Worm (Caenorhabditis elegans): ENCODE data around the gene mett-10.

The mett-10 gene

ce11 chrIII:10114662-10115061 lies at the start of gene mett-10, which contains the start of gene ZK1128.1:
mett-10 (plus strand) TSS chrIII:10115036.
ZK1128.1 (minus strand) TSS chrIII:10114760.
- TF ChIP-seq scrt-1 (GFP tag; IDR thresholded peaks at IDR 0.05), result no peak
- TF ChIP-seq hnd-1 (tag; optimal IDR thresholded peaks at IDR 0.05), result no peak
- TF ChIP-seq hmg-4 (GFP tag; optimal IDR thresholded peaks at IDR 0.05), result no peak
- no peak for TF ChIP-seq tra-4 (tag; optimal IDR thresholded peaks at IDR 0.05)

ce11 chrIII:10069278-10069677 lies 45.6 kb upstream of the mett-10 start, which contains the start of gene T16G12.6:
T16G12.6 (plus strand) TSS chrIII:10069578.
- TF ChIP-seq sea-1 (GFP tag; conservative IDR thresholded peaks at IDR 0.05) (no peak), pes-1 (GFP tag; IDR thresholded peaks at IDR 0.05) (no peak), ceh-13 (GFP tag; optimal IDR thresholded peaks at IDR 0.05) (no peak), B0310.2 (tag; optimal IDR thresholded peaks at IDR 0.05) (no peak), tbx-11 (GFP tag; IDR thresholded peaks at IDR 0.05) (no peak), hnd-1 (tag; optimal IDR thresholded peaks at IDR 0.05) (no peak), hmg-4 (GFP tag; optimal IDR thresholded peaks at IDR 0.05) (no peak), hmbx-1 (tag; optimal IDR thresholded peaks at IDR 0.05) (no peak), aly-1 (tag; optimal IDR thresholded peaks at IDR 0.05) (no peak), flt-1 (GFP tag; IDR thresholded peaks at IDR 0.05) (no peak), ama-1 (optimal IDR thresholded peaks at IDR 0.05) (no peak), tra-4 (tag; optimal IDR thresholded peaks at IDR 0.05) (no peak), ets-7 (tag; optimal IDR thresholded peaks at IDR 0.05) (no peak), scrt-1 (GFP tag; IDR thresholded peaks at IDR 0.05) (no peak), ceh-36 (tag; optimal IDR thresholded peaks at IDR 0.05) (no peak), tbx-37 (GFP tag; conservative IDR thresholded peaks at IDR 0.05) (no peak), F13C5.2 (tag; optimal IDR thresholded peaks at IDR 0.05) (no peak)

ce11 chrIII:10076042-10076441 lies 38.8 kb upstream of the mett-10 start:
- TF ChIP-seq ceh-13 (GFP tag; optimal IDR thresholded peaks at IDR 0.05) (no peak), aly-1 (tag; optimal IDR thresholded peaks at IDR 0.05) (no peak), flt-1 (GFP tag; IDR thresholded peaks at IDR 0.05) (no peak)

DNA sequence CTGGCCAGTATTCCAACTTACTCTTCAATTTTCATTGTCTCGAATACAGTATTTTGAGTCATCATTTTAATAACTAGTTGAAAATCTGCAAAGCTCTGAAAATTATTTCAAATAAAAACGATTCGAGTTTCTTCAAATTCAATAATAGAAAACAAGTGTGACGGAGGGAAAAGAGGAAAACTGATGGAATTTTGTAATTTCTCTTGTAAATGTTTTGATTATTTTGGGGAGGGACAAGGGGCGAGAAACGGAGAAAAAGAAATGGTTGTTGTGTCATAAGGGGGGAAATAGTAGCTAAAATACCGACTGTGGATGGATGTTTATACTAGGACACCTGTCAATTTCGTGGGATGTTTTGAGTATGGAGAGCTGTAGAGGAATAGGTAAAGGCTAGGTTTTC lies 36.7 kb upstream of the mett-10 start, which contains the start of gene T16G12.9:
T16G12.9 (minus strand) TSS at position 101 of the 400 bp plus-strand sequence.
- TF ChIP-seq hnd-1 (tag; optimal IDR thresholded peaks at IDR 0.05) (no peak), sea-1 (GFP tag; conservative IDR thresholded peaks at IDR 0.05) (no peak), scrt-1 (GFP tag; IDR thresholded peaks at IDR 0.05) (no peak), aly-1 (tag; optimal IDR thresholded peaks at IDR 0.05) (no peak), ceh-36 (tag; optimal IDR thresholded peaks at IDR 0.05) (no peak), tbx-37 (GFP tag; conservative IDR thresholded peaks at IDR 0.05) (no peak), ets-7 (tag; optimal IDR thresholded peaks at IDR 0.05) (no peak)

DNA sequence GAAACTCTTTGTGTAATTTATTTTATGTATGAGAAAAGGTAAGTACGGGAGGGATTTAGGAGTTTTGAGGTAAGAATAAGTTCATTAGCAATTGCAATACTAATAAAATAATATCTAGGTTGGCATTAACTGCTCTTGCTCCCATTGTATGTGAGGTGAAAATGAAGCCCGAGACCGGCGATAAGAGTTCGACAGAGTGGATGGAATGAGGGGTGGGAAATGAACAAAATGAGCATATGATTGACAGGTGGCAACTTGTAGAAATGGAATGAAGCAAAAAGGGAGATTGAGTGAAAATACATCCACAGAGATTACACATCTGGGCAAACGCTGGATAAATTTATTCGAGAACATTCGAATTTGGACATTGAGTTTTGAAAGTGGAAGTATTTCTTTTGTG lies 36.1 kb upstream of the mett-10 start:
- no peak for TF ChIP-seq hmbx-1 (tag; optimal IDR thresholded peaks at IDR 0.05)

ce11 chrIII:10083242-10083641 lies 31.6 kb upstream of the mett-10 start, which contains the start of gene T16H12.3:
T16H12.3 (minus strand) TSS chrIII:10083292.
- TF ChIP-seq ama-1 (optimal IDR thresholded peaks at IDR 0.05), result no peak
- no peak for TF ChIP-seq pes-1 (GFP tag; IDR thresholded peaks at IDR 0.05)
- TF ChIP-seq aly-1 (tag; optimal IDR thresholded peaks at IDR 0.05), result no peak
- TF ChIP-seq ceh-36 (tag; optimal IDR thresholded peaks at IDR 0.05), result no peak
- TF ChIP-seq tra-4 (tag; optimal IDR thresholded peaks at IDR 0.05), result no peak
- no peak for TF ChIP-seq ets-7 (tag; optimal IDR thresholded peaks at IDR 0.05)
- no peak for TF ChIP-seq tbx-11 (GFP tag; IDR thresholded peaks at IDR 0.05)
- no peak for TF ChIP-seq hmg-4 (GFP tag; optimal IDR thresholded peaks at IDR 0.05)
- no peak for TF ChIP-seq hmbx-1 (tag; optimal IDR thresholded peaks at IDR 0.05)
- TF ChIP-seq B0310.2 (tag; optimal IDR thresholded peaks at IDR 0.05), result no peak
- TF ChIP-seq scrt-1 (GFP tag; IDR thresholded peaks at IDR 0.05), result no peak
- no peak for TF ChIP-seq sea-1 (GFP tag; conservative IDR thresholded peaks at IDR 0.05)
- TF ChIP-seq F13C5.2 (tag; optimal IDR thresholded peaks at IDR 0.05), result no peak
- no peak for TF ChIP-seq tbx-37 (GFP tag; conservative IDR thresholded peaks at IDR 0.05)
- TF ChIP-seq ceh-13 (GFP tag; optimal IDR thresholded peaks at IDR 0.05), result no peak
- no peak for TF ChIP-seq hnd-1 (tag; optimal IDR thresholded peaks at IDR 0.05)
- no peak for TF ChIP-seq flt-1 (GFP tag; IDR thresholded peaks at IDR 0.05)

ce11 chrIII:10085103-10085502 lies 29.7 kb upstream of the mett-10 start, which contains the start of gene T16H12.13:
T16H12.13 (plus strand) TSS chrIII:10085403.
- no peak for TF ChIP-seq flt-1 (GFP tag; IDR thresholded peaks at IDR 0.05)
- no peak for TF ChIP-seq hmbx-1 (tag; optimal IDR thresholded peaks at IDR 0.05)
- no peak for TF ChIP-seq hnd-1 (tag; optimal IDR thresholded peaks at IDR 0.05)
- TF ChIP-seq ama-1 (optimal IDR thresholded peaks at IDR 0.05), result no peak
- TF ChIP-seq hmg-4 (GFP tag; optimal IDR thresholded peaks at IDR 0.05), result no peak
- TF ChIP-seq tbx-11 (GFP tag; IDR thresholded peaks at IDR 0.05), result no peak
- TF ChIP-seq scrt-1 (GFP tag; IDR thresholded peaks at IDR 0.05), result no peak
- no peak for TF ChIP-seq tra-4 (tag; optimal IDR thresholded peaks at IDR 0.05)
- no peak for TF ChIP-seq F13C5.2 (tag; optimal IDR thresholded peaks at IDR 0.05)
- TF ChIP-seq sea-1 (GFP tag; conservative IDR thresholded peaks at IDR 0.05), result no peak
- no peak for TF ChIP-seq ceh-13 (GFP tag; optimal IDR thresholded peaks at IDR 0.05)
- TF ChIP-seq B0310.2 (tag; optimal IDR thresholded peaks at IDR 0.05), result no peak
- TF ChIP-seq pes-1 (GFP tag; IDR thresholded peaks at IDR 0.05), result no peak
- no peak for TF ChIP-seq tbx-37 (GFP tag; conservative IDR thresholded peaks at IDR 0.05)

ce11 chrIII:10085574-10085973 lies 29.3 kb upstream of the mett-10 start:
- TF ChIP-seq hnd-1 (tag; optimal IDR thresholded peaks at IDR 0.05) (no peak), ama-1 (optimal IDR thresholded peaks at IDR 0.05) (no peak), ceh-13 (GFP tag; optimal IDR thresholded peaks at IDR 0.05) (no peak), tbx-37 (GFP tag; conservative IDR thresholded peaks at IDR 0.05) (no peak), flt-1 (GFP tag; IDR thresholded peaks at IDR 0.05) (no peak)
